Fruit fly (Drosophila melanogaster) whole organism, embryonic: Measurements from ENCODE around the gene Bcat.

ENCODE experiments used
- CG10274 ChIP-seq: fragments of 200-800 bp; sonication (Bioruptor generic); optimal IDR thresholded peaks from 3 replicates; lab custom pipeline; 2017; ENCODE audit warnings: missing biosample characterization, mild to moderate bottlenecking, missing genetic modification characterization
- CG10654 ChIP-seq: fragments of 200-800 bp; sonication (Bioruptor generic); optimal IDR thresholded peaks from 2 replicates; lab custom pipeline; 2016; ENCODE audit warnings: missing biosample characterization, missing genetic modification characterization
- CG11085 ChIP-seq: fragments of 200-800 bp; sonication (Bioruptor generic); IDR thresholded peaks from 2 replicates; pipeline ENCODE4 v1.3.6; 2022; ENCODE audit warnings: missing biosample characterization, missing genetic modification characterization
- CG11696 ChIP-seq: fragments of 200-800 bp; sonication (Bioruptor generic); IDR thresholded peaks from 2 replicates; pipeline ENCODE4 v1.3.6; 2022; ENCODE audit warnings: missing biosample characterization, missing genetic modification characterization
- CG12104 ChIP-seq: fragments of 200-800 bp; sonication (Bioruptor generic); optimal IDR thresholded peaks from 3 replicates; lab custom pipeline; 2016; ENCODE audit warnings: missing biosample characterization, missing genetic modification characterization
- CG12744 ChIP-seq: fragments of 200-800 bp; sonication (Bioruptor generic); optimal IDR thresholded peaks from 2 replicates; lab custom pipeline; 2016; ENCODE audit warnings: missing biosample characterization, missing genetic modification characterization
- CG13775 ChIP-seq: fragments of 200-800 bp; sonication (Bioruptor generic); optimal IDR thresholded peaks from 3 replicates; lab custom pipeline; 2017; ENCODE audit warnings: missing biosample characterization, mild to moderate bottlenecking, missing genetic modification characterization
- CG14667 ChIP-seq: fragments of 200-800 bp; sonication (Bioruptor generic); IDR thresholded peaks from 2 replicates; pipeline ENCODE4 v1.3.6; 2022; ENCODE audit warnings: missing biosample characterization, missing genetic modification characterization
- CG15269 ChIP-seq: fragments of 200-800 bp; sonication (Bioruptor generic); optimal IDR thresholded peaks from 2 replicates; lab custom pipeline; 2018; ENCODE audit warnings: missing biosample characterization, mild to moderate bottlenecking, missing genetic modification characterization, moderate library complexity
- CG1603 ChIP-seq: fragments of 200-800 bp; sonication (Bioruptor generic); optimal IDR thresholded peaks from 2 replicates; lab custom pipeline; 2019; ENCODE audit warnings: missing biosample characterization, mild to moderate bottlenecking, missing genetic modification characterization, moderate library complexity
- CG16815 ChIP-seq: fragments of 200-800 bp; sonication (Bioruptor generic); optimal IDR thresholded peaks from 3 replicates; lab custom pipeline; 2017; ENCODE audit warnings: missing biosample characterization, mild to moderate bottlenecking, missing genetic modification characterization
- CG17328 ChIP-seq: fragments of 200-800 bp; sonication (Bioruptor generic); IDR thresholded peaks from 2 replicates; pipeline ENCODE4 v1.3.6; 2022; ENCODE audit warnings: missing biosample characterization, missing genetic modification characterization
- CG2889 ChIP-seq: fragments of 200-800 bp; sonication (Bioruptor generic); IDR thresholded peaks from 3 replicates; pipeline ENCODE4 v1.3.6; 2022; ENCODE audit warnings: missing biosample characterization, missing genetic modification characterization
- CG31365 ChIP-seq: fragments of 200-800 bp; sonication (Bioruptor generic); optimal IDR thresholded peaks from 2 replicates; lab custom pipeline; 2018; ENCODE audit warnings: missing biosample characterization, mild to moderate bottlenecking, missing genetic modification characterization
- CG32532 ChIP-seq: fragments of 200-800 bp; sonication (Bioruptor generic); IDR thresholded peaks from 2 replicates; pipeline ENCODE4 v1.3.6; 2022; ENCODE audit warnings: missing biosample characterization, missing genetic modification characterization
- CG3995 ChIP-seq: fragments of 200-800 bp; sonication (Bioruptor generic); optimal IDR thresholded peaks from 3 replicates; lab custom pipeline; 2016; ENCODE audit warnings: missing biosample characterization, missing genetic modification characterization
- CG42726 ChIP-seq: fragments of 200-800 bp; sonication (Bioruptor generic); IDR thresholded peaks from 2 replicates; pipeline ENCODE4 v1.3.6; 2022; ENCODE audit warnings: missing biosample characterization, missing genetic modification characterization; ENCODE audit not compliant: partially characterized antibody
- CG4424 ChIP-seq: fragments of 200-800 bp; sonication (Bioruptor generic); optimal IDR thresholded peaks from 3 replicates; lab custom pipeline; 2016; ENCODE audit warnings: missing biosample characterization, missing genetic modification characterization
- CG5953 ChIP-seq: fragments of 200-800 bp; sonication (Bioruptor generic); IDR thresholded peaks from 2 replicates; pipeline ENCODE4 v1.3.6; 2022; ENCODE audit warnings: missing biosample characterization, missing genetic modification characterization
- CG6654 ChIP-seq: fragments of 200-800 bp; sonication (Bioruptor generic); optimal IDR thresholded peaks from 2 replicates; lab custom pipeline; 2017; ENCODE audit warnings: missing biosample characterization, mild to moderate bottlenecking, missing genetic modification characterization
- CG7786 ChIP-seq: fragments of 200-800 bp; sonication (Bioruptor generic); optimal IDR thresholded peaks from 2 replicates; lab custom pipeline; 2016; ENCODE audit warnings: missing biosample characterization, missing genetic modification characterization
- CG9876 ChIP-seq: fragments of 200-800 bp; sonication (Bioruptor generic); optimal IDR thresholded peaks from 2 replicates; lab custom pipeline; 2016; ENCODE audit warnings: missing biosample characterization, missing genetic modification characterization
- CTCF ChIP-seq: fragments of 200-800 bp; sonication (Bioruptor generic); optimal IDR thresholded peaks from 2 replicates; lab custom pipeline; 2017; ENCODE audit warnings: missing biosample characterization, mild to moderate bottlenecking, missing genetic modification characterization, moderate library complexity
- Dll ChIP-seq: fragments of 200-800 bp; sonication (Bioruptor generic); IDR thresholded peaks from 4 replicates; pipeline ENCODE4 v1.3.6; 2022; ENCODE audit warnings: missing biosample characterization, missing genetic modification characterization; ENCODE audit not compliant: partially characterized antibody
- Ets65A ChIP-seq: fragments of 200-800 bp; sonication (Bioruptor generic); peaks from one replicate; lab custom pipeline; 2016; ENCODE audit warnings: missing biosample characterization, missing genetic modification characterization
- HmgZ ChIP-seq: fragments of 200-800 bp; sonication (Bioruptor generic); optimal IDR thresholded peaks from 2 replicates; lab custom pipeline; 2018; ENCODE audit warnings: missing biosample characterization, mild to moderate bottlenecking, missing genetic modification characterization
- Hmx ChIP-seq: fragments of 200-800 bp; sonication (Bioruptor generic); optimal IDR thresholded peaks from 2 replicates; lab custom pipeline; 2016; ENCODE audit warnings: missing biosample characterization, missing genetic modification characterization
- Neu2 ChIP-seq: fragments of 200-800 bp; sonication (Bioruptor generic); optimal IDR thresholded peaks from 3 replicates; lab custom pipeline; 2016; ENCODE audit warnings: missing biosample characterization, missing genetic modification characterization, borderline replicate concordance
- Poxn ChIP-seq: fragments of 200-800 bp; sonication (Bioruptor generic); IDR thresholded peaks from 2 replicates; pipeline ENCODE4 v1.3.6; 2022; ENCODE audit warnings: missing biosample characterization, missing genetic modification characterization
- Ssrp ChIP-seq: fragments of 200-800 bp; sonication (Bioruptor generic); optimal IDR thresholded peaks from 2 replicates; lab custom pipeline; 2018; ENCODE audit warnings: missing biosample characterization, mild to moderate bottlenecking, missing genetic modification characterization, moderate library complexity
- Xbp1 ChIP-seq: fragments of 200-800 bp; sonication (Bioruptor generic); optimal IDR thresholded peaks from 3 replicates; lab custom pipeline; 2016; ENCODE audit warnings: missing biosample characterization, mild to moderate bottlenecking, missing genetic modification characterization
- ac ChIP-seq: fragments of 200-800 bp; sonication (Bioruptor generic); optimal IDR thresholded peaks from 3 replicates; lab custom pipeline; 2017; ENCODE audit warnings: missing biosample characterization, mild to moderate bottlenecking, missing genetic modification characterization
- az2 ChIP-seq: fragments of 200-800 bp; sonication (Bioruptor generic); optimal IDR thresholded peaks from 3 replicates; lab custom pipeline; 2016; ENCODE audit warnings: missing biosample characterization, missing genetic modification characterization
- chn ChIP-seq: fragments of 200-800 bp; sonication (Bioruptor generic); optimal IDR thresholded peaks from 2 replicates; lab custom pipeline; 2016; ENCODE audit warnings: missing biosample characterization, missing genetic modification characterization
- crol ChIP-seq: fragments of 200-800 bp; sonication (Bioruptor generic); IDR thresholded peaks from 2 replicates; pipeline ENCODE4 v1.3.6; 2022; ENCODE audit warnings: missing biosample characterization, missing genetic modification characterization
- danr ChIP-seq: fragments of 200-800 bp; sonication (Bioruptor generic); IDR thresholded peaks from 2 replicates; pipeline ENCODE4 v1.3.6; 2022; ENCODE audit warnings: missing biosample characterization, missing genetic modification characterization
- dmrt99B ChIP-seq: fragments of 200-800 bp; sonication (Bioruptor generic); optimal IDR thresholded peaks from 2 replicates; lab custom pipeline; 2018; ENCODE audit warnings: missing biosample characterization, mild to moderate bottlenecking, missing genetic modification characterization, moderate library complexity
- exex ChIP-seq: fragments of 200-800 bp; sonication (Bioruptor generic); optimal IDR thresholded peaks from 4 replicates; lab custom pipeline; 2018; ENCODE audit warnings: missing biosample characterization, mild to moderate bottlenecking, missing genetic modification characterization, moderate library complexity
- fu2 ChIP-seq: fragments of 200-800 bp; sonication (Bioruptor generic); optimal IDR thresholded peaks from 2 replicates; lab custom pipeline; 2016; ENCODE audit warnings: missing biosample characterization, missing genetic modification characterization
- h ChIP-seq: fragments of >200 bp; optimal IDR thresholded peaks from 2 replicates; lab custom pipeline; 2017
- jing ChIP-seq: fragments of 200-800 bp; sonication (Bioruptor generic); optimal IDR thresholded peaks from 2 replicates; lab custom pipeline; 2018; ENCODE audit warnings: missing biosample characterization, mild to moderate bottlenecking, missing genetic modification characterization
- lmd ChIP-seq: fragments of 200-800 bp; sonication (Bioruptor generic); IDR thresholded peaks from 2 replicates; pipeline ENCODE4 v1.3.6; 2022; ENCODE audit warnings: missing biosample characterization, missing genetic modification characterization
- maf-S ChIP-seq: fragments of 200-800 bp; sonication (Bioruptor generic); optimal IDR thresholded peaks from 2 replicates; lab custom pipeline; 2016; ENCODE audit warnings: missing biosample characterization, missing genetic modification characterization
- nerfin-1 ChIP-seq: fragments of 200-800 bp; sonication (Bioruptor generic); optimal IDR thresholded peaks from 3 replicates; lab custom pipeline; 2019; ENCODE audit warnings: missing biosample characterization, mild to moderate bottlenecking, missing genetic modification characterization, moderate library complexity
- nmo ChIP-seq: fragments of 200-800 bp; sonication (Bioruptor generic); optimal IDR thresholded peaks from 2 replicates; lab custom pipeline; 2018; ENCODE audit warnings: missing biosample characterization, mild to moderate bottlenecking, missing genetic modification characterization, moderate library complexity
- prd ChIP-seq, 3 experiments: fragments of >200 bp in 2 of 3; fragments of 200-800 bp in 1 of 3; sonication (Bioruptor generic) in 1 of 3; optimal IDR thresholded peaks in 2 of 3; IDR thresholded peaks in 1 of 3; 2 replicates in 2 of 3; 3 replicates in 1 of 3; pipeline versions ENCODE4 v1.3.6 to Lab custom; 2017 to 2022; ENCODE audit warnings: missing biosample characterization in 1 of 3, missing genetic modification characterization in 1 of 3
- psq ChIP-seq: fragments of 200-800 bp; sonication (Bioruptor generic); optimal IDR thresholded peaks from 2 replicates; lab custom pipeline; 2017; ENCODE audit warnings: missing biosample characterization, missing genetic modification characterization
- sd ChIP-seq: fragments of 200-800 bp; sonication (Bioruptor generic); optimal IDR thresholded peaks from 3 replicates; lab custom pipeline; 2018; ENCODE audit warnings: missing biosample characterization, mild to moderate bottlenecking, missing genetic modification characterization, moderate library complexity
- tap ChIP-seq: fragments of 200-800 bp; optimal IDR thresholded peaks from 3 replicates; lab custom pipeline; 2019; ENCODE audit warnings: missing biosample characterization, mild to moderate bottlenecking, missing genetic modification characterization, moderate library complexity
- trem ChIP-seq: fragments of 200-800 bp; optimal IDR thresholded peaks from 3 replicates; lab custom pipeline; 2019; ENCODE audit warnings: missing biosample characterization, mild to moderate bottlenecking, missing genetic modification characterization, moderate library complexity
- wor ChIP-seq: fragments of 200-800 bp; sonication (Bioruptor generic); IDR thresholded peaks from 2 replicates; pipeline ENCODE4 v1.3.6; 2022; ENCODE audit warnings: missing biosample characterization, missing genetic modification characterization
- zen2 ChIP-seq: fragments of 200-800 bp; sonication (Bioruptor generic); IDR thresholded peaks from 3 replicates; pipeline ENCODE4 v1.3.6; 2022; ENCODE audit warnings: missing biosample characterization, missing genetic modification characterization; ENCODE audit not compliant: partially characterized antibody

Bcat gene

dm6 chrX:13383770-13384169, 12.9 kb upstream of the Bcat start (continued):
- TF ChIP-seq CG6654 (GFP tag; lab: Kevin White, UChicago) (no peak), prd (optimal IDR thresholded peaks at IDR 0.05; lab: Kevin White, UChicago) (no peak), prd (GFP tag; IDR thresholded peaks at IDR 0.05; lab: Robert Waterston, UW) (peak; percentile 65), CG15269 (tag; lab: Kevin White, UChicago) (peak; percentile 53), Xbp1 (peak; percentile 69), CG5953 (GFP tag; lab: Robert Waterston, UW) (peak; percentile 54), exex (tag; lab: Kevin White, UChicago) (peak; percentile 20), Hmx (no peak), Poxn (no peak), CG16815 (GFP tag; lab: Kevin White, UChicago) (no peak), jing (GFP tag; lab: Kevin White, UChicago) (no peak), danr (GFP tag; lab: Robert Waterston, UW) (no peak), h (lab: Kevin White, UChicago) (peak; percentile 62), nmo (GFP tag; lab: Kevin White, UChicago) (peak; percentile 15), CG42726 (GFP tag; lab: Robert Waterston, UW) (peak; percentile 53; the same call in 1 of the 2 replicates), maf-S (GFP tag; lab: Kevin White, UChicago) (peak; percentile 45), chn (GFP tag; lab: Kevin White, UChicago) (peak; percentile 56), CG14667 (peak; percentile 30; the same call in 1 of the 2 replicates), nerfin-1 (tag; lab: Kevin White, UChicago) (peak; percentile 19), crol (GFP tag; lab: Robert Waterston, UW) (no peak), az2 (GFP tag; lab: Kevin White, UChicago) (peak; percentile 56), CG12104 (GFP tag; lab: Kevin White, UChicago) (no peak), Ssrp (tag; lab: Kevin White, UChicago) (no peak), CG10654 (peak; percentile 27), CG7786 (peak; percentile 48), CG3995 (GFP tag; lab: Kevin White, UChicago) (no peak), CG31365 (tag; lab: Kevin White, UChicago) (no peak), psq (GFP tag; lab: Kevin White, UChicago) (no peak), Ets65A (GFP tag; lab: Kevin White, UChicago) (peak; percentile 91), dmrt99B (tag; lab: Kevin White, UChicago) (peak; percentile 44), CG4424 (GFP tag; lab: Kevin White, UChicago) (peak; percentile 49), HmgZ (tag; lab: Kevin White, UChicago) (peak; percentile 86), wor (GFP tag; lab: Robert Waterston, UW) (no peak), lmd (GFP tag; lab: Robert Waterston, UW) (peak; percentile 33; the same call in 1 of the 2 replicates), CG2889 (GFP tag; lab: Robert Waterston, UW) (no peak), CG32532 (GFP tag; lab: Robert Waterston, UW) (peak; percentile 81), CG12744 (no peak), tap (tag; lab: Kevin White, UChicago) (no peak), CTCF (GFP tag; lab: Kevin White, UChicago) (no peak), CG11085 (GFP tag; lab: Robert Waterston, UW) (no peak), CG11696 (GFP tag; lab: Robert Waterston, UW) (no peak), CG13775 (GFP tag; lab: Kevin White, UChicago) (peak; percentile 17), ac (no peak), trem (no peak), CG1603 (tag; lab: Kevin White, UChicago) (peak; percentile 43), Dll (GFP tag; lab: Robert Waterston, UW) (no peak), CG10274 (no peak), CG17328 (peak; percentile 52; the same call in 1 of the 2 replicates), CG9876 (GFP tag; lab: Kevin White, UChicago) (peak; percentile 48), fu2 (GFP tag; lab: Kevin White, UChicago) (peak; percentile 54), sd (tag; lab: Kevin White, UChicago) (no peak), Neu2 (GFP tag; lab: Kevin White, UChicago) (no peak), zen2 (GFP tag; lab: Robert Waterston, UW) (no peak)
